Worm (Caenorhabditis elegans) whole organism, mixed stage, embryonic: ENCODE data around the gene C16C8.21.

Experiments
- ceh-43 ChIP-seq: fragments of 200-800 bp; sonication (Bioruptor generic); optimal IDR thresholded peaks from 2 replicates; lab custom pipeline; 2018; ENCODE audit warnings: mild to moderate bottlenecking, missing genetic modification characterization, moderate library complexity, missing compliant biosample characterization
- elt-1 ChIP-seq: sonication (generic microtip); optimal IDR thresholded peaks from 2 replicates; lab custom pipeline; 2017; ENCODE audit warnings: missing genetic modification characterization, mild to moderate bottlenecking, missing compliant biosample characterization, antibody characterized with exemption, moderate library complexity, borderline replicate concordance; ENCODE audit not compliant: insufficient read depth
- elt-3 ChIP-seq: fragments of 150-350 bp; optimal IDR thresholded peaks from 2 replicates; lab custom pipeline; 2014; ENCODE audit warnings: missing biosample characterization, missing genetic modification characterization
- mab-5 ChIP-seq: fragments of 150-350 bp; optimal IDR thresholded peaks from 2 replicates; lab custom pipeline; 2014; ENCODE audit warnings: missing biosample characterization, missing genetic modification characterization
- nhr-237 ChIP-seq: fragments of 150-350 bp; optimal IDR thresholded peaks from 2 replicates; lab custom pipeline; 2014; ENCODE audit warnings: missing biosample characterization, missing genetic modification characterization
- pha-4 ChIP-seq: fragments of 150-350 bp; optimal IDR thresholded peaks from 2 replicates; lab custom pipeline; 2018; ENCODE audit warnings: missing biosample characterization, missing genetic modification reagents, missing genetic modification characterization
- unc-39 ChIP-seq: fragments of 150-350 bp; optimal IDR thresholded peaks from 2 replicates; lab custom pipeline; 2014; ENCODE audit warnings: missing biosample characterization, missing genetic modification characterization
- unc-62 ChIP-seq: fragments of 150-350 bp; optimal IDR thresholded peaks from 2 replicates; lab custom pipeline; 2014; ENCODE audit warnings: missing biosample characterization, missing genetic modification reagents, missing genetic modification characterization
- ztf-11 ChIP-seq: fragments of 150-350 bp; optimal IDR thresholded peaks from 2 replicates; lab custom pipeline; 2014; ENCODE audit warnings: missing biosample characterization, missing genetic modification characterization

ce11 chrII:3477171-3477570 lies 29.2 kb downstream of the C16C8.21 start, which contains the start of gene fbxb-104:
- TF ChIP-seq ceh-43 (GFP tag; lab: Kevin White, UChicago): no peak
- TF ChIP-seq mab-5 (tag; lab: Kevin White, UChicago): no peak
- no peak for TF ChIP-seq nhr-237 (tag; lab: Kevin White, UChicago)
- no peak for TF ChIP-seq ztf-11 (tag; lab: Kevin White, UChicago)
- TF ChIP-seq elt-1: no peak
- TF ChIP-seq unc-62 (GFP tag; lab: Kevin White, UChicago): no peak
- TF ChIP-seq pha-4 (tag; lab: Kevin White, UChicago): no peak
- no peak for TF ChIP-seq elt-3 (tag; lab: Kevin White, UChicago)
- TF ChIP-seq unc-39 (tag; lab: Kevin White, UChicago): no peak
